Fruit fly (Drosophila melanogaster) whole organism, embryonic: ENCODE measurements around the gene CG4949.

ENCODE experiments used
- Ada2b ChIP-seq: fragments of 200-800 bp; sonication (Bioruptor generic); IDR thresholded peaks from 2 replicates; pipeline ENCODE4 v1.3.6; 2022; ENCODE audit warnings: missing biosample characterization, missing genetic modification characterization
- Aef1 ChIP-seq: fragments of 200-800 bp; sonication (Bioruptor generic); IDR thresholded peaks from 3 replicates; pipeline ENCODE4 v1.3.6; 2022; ENCODE audit warnings: missing biosample characterization, missing genetic modification characterization
- BEAF-32 ChIP-seq: fragments of 200-800 bp; sonication (Bioruptor generic); optimal IDR thresholded peaks from 3 replicates; lab custom pipeline; 2017; ENCODE audit warnings: missing biosample characterization, missing genetic modification characterization, mild to moderate bottlenecking, moderate library complexity, missing genetic modification reagents
- Bteb2 ChIP-seq: fragments of 200-800 bp; sonication (Bioruptor generic); optimal IDR thresholded peaks from 2 replicates; lab custom pipeline; 2016; ENCODE audit warnings: missing biosample characterization, missing genetic modification characterization
- CG10274 ChIP-seq: fragments of 200-800 bp; sonication (Bioruptor generic); optimal IDR thresholded peaks from 3 replicates; lab custom pipeline; 2017; ENCODE audit warnings: missing biosample characterization, mild to moderate bottlenecking, missing genetic modification characterization
- CG10462 ChIP-seq: fragments of 200-800 bp; sonication (Bioruptor generic); optimal IDR thresholded peaks from 2 replicates; lab custom pipeline; 2016; ENCODE audit warnings: missing biosample characterization, missing genetic modification characterization
- CG14441 ChIP-seq: fragments of 200-800 bp; sonication (Bioruptor generic); IDR thresholded peaks from 2 replicates; pipeline ENCODE4 v1.3.6; 2022; ENCODE audit warnings: missing biosample characterization, missing genetic modification characterization
- CG15011 ChIP-seq: fragments of 200-800 bp; sonication (Bioruptor generic); optimal IDR thresholded peaks from 3 replicates; lab custom pipeline; 2018; ENCODE audit warnings: missing biosample characterization, mild to moderate bottlenecking, missing genetic modification characterization
- CG15514 ChIP-seq: fragments of 200-800 bp; sonication (Bioruptor generic); optimal IDR thresholded peaks from 3 replicates; lab custom pipeline; 2017; ENCODE audit warnings: missing biosample characterization, missing genetic modification characterization, mild to moderate bottlenecking, moderate library complexity, missing genetic modification reagents
- CG17186 ChIP-seq: fragments of 200-800 bp; sonication (Bioruptor generic); optimal IDR thresholded peaks from 3 replicates; lab custom pipeline; 2017; ENCODE audit warnings: missing biosample characterization, missing genetic modification reagents, missing genetic modification characterization
- CG17361 ChIP-seq: fragments of 200-800 bp; sonication (Bioruptor generic); IDR thresholded peaks from 3 replicates; pipeline ENCODE4 v1.3.6; 2022; ENCODE audit warnings: missing biosample characterization, missing genetic modification characterization
- CG18619 ChIP-seq: fragments of 200-800 bp; sonication (Bioruptor generic); optimal IDR thresholded peaks from 3 replicates; lab custom pipeline; 2017; ENCODE audit warnings: missing biosample characterization, mild to moderate bottlenecking, missing genetic modification characterization
- CG18764 ChIP-seq: fragments of 200-800 bp; sonication (Bioruptor generic); optimal IDR thresholded peaks from 3 replicates; lab custom pipeline; 2016; ENCODE audit warnings: missing biosample characterization, missing genetic modification characterization
- CG2875 ChIP-seq: fragments of 200-800 bp; sonication (Bioruptor generic); optimal IDR thresholded peaks from 2 replicates; lab custom pipeline; 2017; ENCODE audit warnings: missing biosample characterization, mild to moderate bottlenecking, missing genetic modification characterization, missing genetic modification reagents
- CG4282 ChIP-seq: fragments of 200-800 bp; sonication (Bioruptor generic); optimal IDR thresholded peaks from 2 replicates; lab custom pipeline; 2016; ENCODE audit warnings: missing biosample characterization, missing genetic modification characterization
- CG4360 ChIP-seq: fragments of 200-800 bp; sonication (Bioruptor generic); IDR thresholded peaks from 2 replicates; pipeline ENCODE4 v1.3.6; 2022; ENCODE audit warnings: missing biosample characterization, missing genetic modification characterization
- CG4424 ChIP-seq: fragments of 200-800 bp; sonication (Bioruptor generic); optimal IDR thresholded peaks from 3 replicates; lab custom pipeline; 2016; ENCODE audit warnings: missing biosample characterization, missing genetic modification characterization
- CG7963 ChIP-seq: fragments of 200-800 bp; sonication (Bioruptor generic); IDR thresholded peaks from 3 replicates; pipeline ENCODE4 v1.3.6; 2022; ENCODE audit warnings: missing biosample characterization, missing genetic modification characterization; ENCODE audit not compliant: partially characterized antibody
- CG8290 ChIP-seq, 3 experiments: fragments of 200-800 bp; sonication (Bioruptor generic); optimal IDR thresholded peaks; 2 replicates each; lab custom pipeline; 2016 to 2019; ENCODE audit warnings: missing biosample characterization in 3 of 3, missing genetic modification characterization in 3 of 3, mild to moderate bottlenecking in 2 of 3, moderate library complexity in 1 of 3
- CG9932 ChIP-seq: fragments of 200-800 bp; sonication (Bioruptor generic); IDR thresholded peaks from 2 replicates; pipeline ENCODE4 v1.3.6; 2022; ENCODE audit warnings: missing biosample characterization, missing genetic modification characterization
- CTCF ChIP-seq: fragments of 200-800 bp; sonication (Bioruptor generic); optimal IDR thresholded peaks from 2 replicates; lab custom pipeline; 2017; ENCODE audit warnings: missing biosample characterization, mild to moderate bottlenecking, missing genetic modification characterization, moderate library complexity
- Doc3 ChIP-seq: fragments of 200-800 bp; sonication (Bioruptor generic); IDR thresholded peaks from 3 replicates; pipeline ENCODE4 v1.3.6; 2022; ENCODE audit warnings: missing biosample characterization, missing genetic modification characterization; ENCODE audit not compliant: partially characterized antibody
- ERR ChIP-seq: fragments of 200-800 bp; sonication (Bioruptor generic); optimal IDR thresholded peaks from 2 replicates; lab custom pipeline; 2016; ENCODE audit warnings: missing biosample characterization, missing genetic modification characterization
- Gsc ChIP-seq: fragments of 200-800 bp; sonication (Bioruptor generic); IDR thresholded peaks from 2 replicates; pipeline ENCODE4 v1.3.6; 2022; ENCODE audit warnings: missing biosample characterization, missing genetic modification characterization
- H2.0 ChIP-seq: fragments of 200-800 bp; sonication (Bioruptor generic); IDR thresholded peaks from 2 replicates; pipeline ENCODE4 v1.3.6; 2022; ENCODE audit warnings: missing biosample characterization, missing genetic modification characterization
- HLHmδ ChIP-seq: fragments of 200-800 bp; sonication (Bioruptor generic); optimal IDR thresholded peaks from 2 replicates; lab custom pipeline; 2018; ENCODE audit warnings: missing biosample characterization, mild to moderate bottlenecking, missing genetic modification characterization, moderate library complexity
- Hmx ChIP-seq: fragments of 200-800 bp; sonication (Bioruptor generic); optimal IDR thresholded peaks from 2 replicates; lab custom pipeline; 2016; ENCODE audit warnings: missing biosample characterization, missing genetic modification characterization
- Med ChIP-seq: fragments of 200-800 bp; sonication (Bioruptor generic); peaks from one replicate; lab custom pipeline; 2016; ENCODE audit warnings: missing biosample characterization, missing genetic modification characterization, mild to moderate bottlenecking, inconsistent platforms, moderate library complexity
- NFAT ChIP-seq: fragments of 200-800 bp; sonication (Bioruptor generic); IDR thresholded peaks from 2 replicates; pipeline ENCODE4 v1.3.6; 2022; ENCODE audit warnings: missing biosample characterization, missing genetic modification characterization
- Ptx1 ChIP-seq: fragments of 200-800 bp; sonication (Bioruptor generic); IDR thresholded peaks from 2 replicates; pipeline ENCODE4 v1.3.6; 2022; ENCODE audit warnings: missing biosample characterization, missing genetic modification characterization
- ash1 ChIP-seq: fragments of 200-800 bp; sonication (Bioruptor generic); optimal IDR thresholded peaks from 2 replicates; lab custom pipeline; 2018; ENCODE audit warnings: missing biosample characterization, mild to moderate bottlenecking, missing genetic modification characterization
- bcd ChIP-seq: fragments of 200-800 bp; sonication (Bioruptor generic); optimal IDR thresholded peaks from 2 replicates; lab custom pipeline; 2017; ENCODE audit warnings: missing biosample characterization, mild to moderate bottlenecking, missing genetic modification characterization
- bowl ChIP-seq: fragments of 200-800 bp; sonication (Bioruptor generic); IDR thresholded peaks from 2 replicates; pipeline ENCODE4 v1.3.6; 2022; ENCODE audit warnings: missing biosample characterization, missing genetic modification characterization
- crc ChIP-seq: fragments of 200-800 bp; sonication (Bioruptor generic); optimal IDR thresholded peaks from 2 replicates; lab custom pipeline; 2016; ENCODE audit warnings: missing biosample characterization, missing genetic modification characterization
- cwo ChIP-seq: fragments of 200-800 bp; sonication (Bioruptor generic); optimal IDR thresholded peaks from 3 replicates; lab custom pipeline; 2017; ENCODE audit warnings: missing biosample characterization, missing genetic modification characterization, mild to moderate bottlenecking, moderate library complexity, missing genetic modification reagents
- dimm ChIP-seq: fragments of 200-800 bp; sonication (Bioruptor generic); IDR thresholded peaks from 2 replicates; pipeline ENCODE4 v1.3.6; 2022; ENCODE audit warnings: missing biosample characterization, missing genetic modification characterization
- dm ChIP-seq: fragments of 200-800 bp; sonication (Bioruptor generic); optimal IDR thresholded peaks from 3 replicates; lab custom pipeline; 2016; ENCODE audit warnings: missing biosample characterization, missing genetic modification characterization
- dysf ChIP-seq: fragments of 200-800 bp; sonication (Bioruptor generic); IDR thresholded peaks from 3 replicates; pipeline ENCODE4 v1.3.6; 2022; ENCODE audit warnings: missing biosample characterization, missing genetic modification characterization
- eve ChIP-seq, 2 experiments: fragments of >200 bp; optimal IDR thresholded peaks; 2 replicates each; lab custom pipeline; 2017; ENCODE audit warnings: missing biosample characterization in 2 of 2, missing genetic modification characterization in 2 of 2
- ewg ChIP-seq: fragments of 200-800 bp; sonication (Bioruptor generic); optimal IDR thresholded peaks from 3 replicates; lab custom pipeline; 2017; ENCODE audit warnings: mild to moderate bottlenecking, missing biosample characterization, missing genetic modification reagents, missing genetic modification characterization
- fd3F ChIP-seq: fragments of 200-800 bp; sonication (Bioruptor generic); optimal IDR thresholded peaks from 2 replicates; lab custom pipeline; 2018; ENCODE audit warnings: missing biosample characterization, mild to moderate bottlenecking, missing genetic modification characterization, moderate library complexity
- ftz-f1 ChIP-seq: fragments of 200-800 bp; sonication (Bioruptor generic); optimal IDR thresholded peaks from 2 replicates; lab custom pipeline; 2016; ENCODE audit warnings: missing biosample characterization, missing genetic modification characterization
- gsb-n ChIP-seq: fragments of 200-800 bp; sonication (Bioruptor generic); optimal IDR thresholded peaks from 3 replicates; lab custom pipeline; 2018; ENCODE audit warnings: missing biosample characterization, mild to moderate bottlenecking, missing genetic modification characterization
- hkb ChIP-seq, 2 experiments: fragments of 200-800 bp in 1 of 2; fragments of >200 bp in 1 of 2; sonication (Bioruptor generic) in 1 of 2; IDR thresholded peaks in 1 of 2; optimal IDR thresholded peaks in 1 of 2; 2 replicates each; pipeline versions ENCODE4 v1.3.6 to Lab custom; 2017 to 2022; ENCODE audit warnings: missing biosample characterization in 1 of 2, missing genetic modification characterization in 1 of 2
- knrl ChIP-seq: fragments of 200-800 bp; sonication (Bioruptor generic); IDR thresholded peaks from 3 replicates; pipeline ENCODE4 v1.3.6; 2022; ENCODE audit warnings: missing biosample characterization, missing genetic modification characterization; ENCODE audit not compliant: partially characterized antibody
- lbe ChIP-seq: fragments of 200-800 bp; sonication (Bioruptor generic); optimal IDR thresholded peaks from 2 replicates; lab custom pipeline; 2016; ENCODE audit warnings: missing biosample characterization, mild to moderate bottlenecking, missing genetic modification characterization
- pum ChIP-seq: fragments of 200-800 bp; sonication (Bioruptor generic); optimal IDR thresholded peaks from 2 replicates; lab custom pipeline; 2016; ENCODE audit warnings: missing biosample characterization, missing genetic modification characterization
- schlank ChIP-seq: fragments of 200-800 bp; sonication (Bioruptor generic); optimal IDR thresholded peaks from 2 replicates; lab custom pipeline; 2018; ENCODE audit warnings: missing biosample characterization, mild to moderate bottlenecking, missing genetic modification characterization
- sisA ChIP-seq: fragments of 200-800 bp; sonication (Bioruptor generic); IDR thresholded peaks from 2 replicates; pipeline ENCODE4 v1.3.6; 2022; ENCODE audit warnings: missing biosample characterization, missing genetic modification characterization
- slp2 ChIP-seq: fragments of 200-800 bp; sonication (Bioruptor generic); optimal IDR thresholded peaks from 2 replicates; lab custom pipeline; 2016; ENCODE audit warnings: missing biosample characterization, missing genetic modification characterization
- sr ChIP-seq: fragments of 200-800 bp; sonication (Bioruptor generic); IDR thresholded peaks from 3 replicates; pipeline ENCODE4 v1.3.6; 2022; ENCODE audit warnings: missing biosample characterization, missing genetic modification characterization
- unc-4 ChIP-seq: fragments of 200-800 bp; sonication (Bioruptor generic); IDR thresholded peaks from 2 replicates; pipeline ENCODE4 v1.3.6; 2022; ENCODE audit warnings: missing biosample characterization, missing genetic modification characterization; ENCODE audit not compliant: partially characterized antibody

CG4949 gene

dm6 chrX:17121600-17121999, 43.0 kb downstream of the CG4949 start (continued):
- TF ChIP-seq hkb (optimal IDR thresholded peaks at IDR 0.05; lab: Kevin White, UChicago) (no peak), hkb (GFP tag; IDR thresholded peaks at IDR 0.05; lab: Robert Waterston, UW) (0 out of 2 replicates have a peak, but pooled peaks have one; percentile 7), dysf (GFP tag; lab: Robert Waterston, UW) (no peak), gsb-n (tag; lab: Kevin White, UChicago) (no peak), H2.0 (no peak), bcd (GFP tag; lab: Kevin White, UChicago) (peak; percentile 21), CG17186 (no peak), ERR (GFP tag; lab: Kevin White, UChicago) (no peak), bowl (no peak), fd3F (GFP tag; lab: Kevin White, UChicago) (no peak), CG4282 (GFP tag; lab: Kevin White, UChicago) (no peak), BEAF-32 (no peak), lbe (GFP tag; lab: Kevin White, UChicago) (no peak), sisA (GFP tag; lab: Robert Waterston, UW) (0 out of 2 replicates have a peak, but pooled peaks have one; percentile 10), CG8290 (GFP tag; optimal IDR thresholded peaks at IDR 0.05; lab: Kevin White, UChicago) (no peak), CG8290 (tag; optimal IDR thresholded peaks at IDR 0.05; lab: Kevin White, UChicago) (no peak), crc (GFP tag; lab: Kevin White, UChicago) (no peak), cwo (GFP tag; lab: Kevin White, UChicago) (no peak), CG17361 (GFP tag; lab: Robert Waterston, UW) (peak; percentile 55), Ptx1 (GFP tag; lab: Robert Waterston, UW) (no peak), CG14441 (no peak), CG15514 (peak; percentile 5), sr (GFP tag; lab: Robert Waterston, UW) (no peak), ftz-f1 (no peak), Med (GFP tag; lab: Kevin White, UChicago) (peak; percentile 79), CG18764 (GFP tag; lab: Kevin White, UChicago) (no peak), ash1 (GFP tag; lab: Kevin White, UChicago) (no peak), Gsc (GFP tag; lab: Robert Waterston, UW) (no peak), CTCF (GFP tag; lab: Kevin White, UChicago) (no peak), slp2 (GFP tag; lab: Kevin White, UChicago) (no peak), NFAT (GFP tag; lab: Robert Waterston, UW) (no peak), HLHmδ (GFP tag; lab: Kevin White, UChicago) (no peak), CG2875 (no peak), Doc3 (GFP tag; lab: Robert Waterston, UW) (no peak), schlank (no peak), CG9932 (GFP tag; lab: Robert Waterston, UW) (no peak), CG18619 (GFP tag; lab: Kevin White, UChicago) (peak; percentile 17), Aef1 (GFP tag; lab: Robert Waterston, UW) (no peak), dm (no peak), Ada2b (GFP tag; lab: Robert Waterston, UW) (no peak), CG15011 (GFP tag; lab: Kevin White, UChicago) (no peak), knrl (no peak), Hmx (GFP tag; lab: Kevin White, UChicago) (no peak), CG4424 (GFP tag; lab: Kevin White, UChicago) (no peak), pum (no peak), unc-4 (GFP tag; lab: Robert Waterston, UW) (no peak), Bteb2 (GFP tag; lab: Kevin White, UChicago) (no peak), CG4360 (GFP tag; lab: Robert Waterston, UW) (no peak), CG10462 (GFP tag; lab: Kevin White, UChicago) (no peak), CG7963 (GFP tag; lab: Robert Waterston, UW) (no peak), CG10274 (GFP tag; lab: Kevin White, UChicago) (no peak), ewg (GFP tag; lab: Kevin White, UChicago) (peak; percentile 20), eve (GFP tag; optimal IDR thresholded peaks at IDR 0.05; lab: Kevin White, UChicago) (no peak), dimm (GFP tag; lab: Robert Waterston, UW) (no peak)
